Worm (Caenorhabditis elegans) whole organism, L3 larva: Measurements from ENCODE around the gene clec-60.
A peak's percentile ranks its signal among the peaks of the same experiment; 100 is the strongest.
"Not testable (repeated sequence)": the region's sequence is repeated elsewhere in the genome, so short reads cannot be mapped to it uniquely, and the experiment has no call there.

Experiments
- ZK546.5 ChIP-seq: sonication (generic microtip); optimal IDR thresholded peaks from 2 replicates; lab custom pipeline; 2017; ENCODE audit warnings: missing biosample characterization, missing genetic modification characterization
- aly-2 ChIP-seq: fragments of 150-350 bp; optimal IDR thresholded peaks from 2 replicates; lab custom pipeline; 2014; ENCODE audit warnings: missing biosample characterization, missing genetic modification characterization
- ama-1 ChIP-seq: fragments of 150-350 bp; optimal IDR thresholded peaks from 2 replicates; lab custom pipeline; 2018
- ceh-28 ChIP-seq: fragments of 150-350 bp; optimal IDR thresholded peaks from 2 replicates; lab custom pipeline; 2014; ENCODE audit warnings: missing biosample characterization, missing genetic modification reagents, missing genetic modification characterization
- ceh-82 ChIP-seq: fragments of 150-350 bp; optimal IDR thresholded peaks from 2 replicates; lab custom pipeline; 2014; ENCODE audit warnings: missing biosample characterization, missing genetic modification characterization
- ceh-9 ChIP-seq: sonication (generic microtip); optimal IDR thresholded peaks from 2 replicates; lab custom pipeline; 2018; ENCODE audit warnings: missing biosample characterization, missing genetic modification characterization
- daf-12 ChIP-seq: fragments of 150-350 bp; optimal IDR thresholded peaks from 2 replicates; lab custom pipeline; 2014; ENCODE audit warnings: missing biosample characterization, missing genetic modification reagents, missing genetic modification characterization
- egl-27 ChIP-seq: sonication (generic microtip); optimal IDR thresholded peaks from 4 replicates; lab custom pipeline; 2017; ENCODE audit warnings: missing biosample characterization, missing genetic modification reagents, missing genetic modification characterization
- egl-5 ChIP-seq: fragments of 150-350 bp; optimal IDR thresholded peaks from 2 replicates; lab custom pipeline; 2017; ENCODE audit warnings: missing biosample characterization, missing genetic modification reagents, missing genetic modification characterization, inconsistent platforms
- elt-1 ChIP-seq: fragments of 150-350 bp; optimal IDR thresholded peaks from 2 replicates; lab custom pipeline; 2014; ENCODE audit warnings: missing biosample characterization, missing genetic modification characterization
- elt-3 ChIP-seq, 3 experiments: fragments of 150-350 bp in 1 of 3; sonication (generic microtip) in 2 of 3; optimal IDR thresholded peaks; 2 replicates in 2 of 3; 4 replicates in 1 of 3; lab custom pipeline; 2014 to 2017; ENCODE audit warnings: missing biosample characterization in 3 of 3, missing genetic modification characterization in 3 of 3
- eor-1 ChIP-seq, 2 experiments: fragments of 150-350 bp; optimal IDR thresholded peaks; 2 replicates each; lab custom pipeline; 2014 to 2018; ENCODE audit warnings: missing biosample characterization in 2 of 2, missing genetic modification characterization in 2 of 2
- fkh-10 ChIP-seq: sonication (generic microtip); optimal IDR thresholded peaks from 2 replicates; lab custom pipeline; 2017; ENCODE audit warnings: missing biosample characterization, missing genetic modification reagents, missing genetic modification characterization
- fkh-2 ChIP-seq: fragments of 150-350 bp; optimal IDR thresholded peaks from 2 replicates; lab custom pipeline; 2014; ENCODE audit warnings: missing biosample characterization, missing genetic modification reagents, missing genetic modification characterization
- hmg-11 ChIP-seq: sonication (generic microtip); optimal IDR thresholded peaks from 2 replicates; lab custom pipeline; 2016; ENCODE audit warnings: missing genetic modification characterization, missing compliant biosample characterization
- jun-1 ChIP-seq: fragments of 150-350 bp; optimal IDR thresholded peaks from 2 replicates; lab custom pipeline; 2014; ENCODE audit warnings: missing biosample characterization, missing genetic modification reagents, missing genetic modification characterization
- lin-15B ChIP-seq: fragments of 150-350 bp; optimal IDR thresholded peaks from 2 replicates; lab custom pipeline; 2014; ENCODE audit warnings: missing biosample characterization, missing genetic modification characterization
- lsy-12 ChIP-seq: sonication (generic microtip); optimal IDR thresholded peaks from 2 replicates; lab custom pipeline; 2016; ENCODE audit warnings: mild to moderate bottlenecking, missing genetic modification characterization, missing compliant biosample characterization
- mdl-1 ChIP-seq: fragments of 150-350 bp; optimal IDR thresholded peaks from 2 replicates; lab custom pipeline; 2014; ENCODE audit warnings: missing biosample characterization, missing genetic modification characterization
- nhr-11 ChIP-seq: fragments of 150-350 bp; optimal IDR thresholded peaks from 2 replicates; lab custom pipeline; 2014; ENCODE audit warnings: missing biosample characterization, missing genetic modification characterization
- nhr-23 ChIP-seq: fragments of 150-350 bp; optimal IDR thresholded peaks from 2 replicates; lab custom pipeline; 2014; ENCODE audit warnings: missing biosample characterization, missing genetic modification reagents, missing genetic modification characterization
- nhr-237 ChIP-seq: fragments of 150-350 bp; optimal IDR thresholded peaks from 2 replicates; lab custom pipeline; 2014; ENCODE audit warnings: missing biosample characterization, missing genetic modification characterization
- nhr-25 ChIP-seq: sonication (generic microtip); optimal IDR thresholded peaks from 2 replicates; lab custom pipeline; 2017; ENCODE audit warnings: missing biosample characterization, missing genetic modification characterization
- nhr-67 ChIP-seq: fragments of 150-350 bp; optimal IDR thresholded peaks from 2 replicates; lab custom pipeline; 2014; ENCODE audit warnings: missing biosample characterization, missing genetic modification characterization
- nhr-76 ChIP-seq: fragments of 150-350 bp; sonication (generic microtip); optimal IDR thresholded peaks from 5 replicates; lab custom pipeline; 2014; ENCODE audit warnings: missing biosample characterization, missing genetic modification characterization
- nhr-77 ChIP-seq: fragments of 150-350 bp; optimal IDR thresholded peaks from 2 replicates; lab custom pipeline; 2014; ENCODE audit warnings: missing biosample characterization, missing genetic modification characterization
- pha-4 ChIP-seq: fragments of 150-350 bp; optimal IDR thresholded peaks from 2 replicates; lab custom pipeline; 2014; ENCODE audit warnings: missing biosample characterization, missing genetic modification reagents, missing genetic modification characterization
- pqm-1 ChIP-seq: fragments of 150-350 bp; optimal IDR thresholded peaks from 2 replicates; lab custom pipeline; 2017; ENCODE audit warnings: missing biosample characterization, missing genetic modification characterization, inconsistent platforms
- skn-1 ChIP-seq: fragments of 150-350 bp; optimal IDR thresholded peaks from 2 replicates; lab custom pipeline; 2014; ENCODE audit warnings: missing biosample characterization, missing genetic modification characterization
- snpc-4 ChIP-seq: fragments of 150-350 bp; optimal IDR thresholded peaks from 2 replicates; lab custom pipeline; 2014; ENCODE audit warnings: missing biosample characterization, missing genetic modification characterization
- tbx-2 ChIP-seq: sonication (generic microtip); optimal IDR thresholded peaks from 2 replicates; lab custom pipeline; 2016; ENCODE audit warnings: mild to moderate bottlenecking, missing genetic modification characterization, missing compliant biosample characterization
- unc-39 ChIP-seq: sonication (generic microtip); optimal IDR thresholded peaks from 4 replicates; lab custom pipeline; 2017; ENCODE audit warnings: missing biosample characterization, missing genetic modification characterization
- zag-1 ChIP-seq: fragments of 150-350 bp; optimal IDR thresholded peaks from 2 replicates; lab custom pipeline; 2014; ENCODE audit warnings: missing biosample characterization, missing genetic modification characterization
- ztf-4 ChIP-seq: fragments of 150-350 bp; optimal IDR thresholded peaks from 2 replicates; lab custom pipeline; 2014; ENCODE audit warnings: missing biosample characterization, missing genetic modification characterization

The clec-60 gene

ce11 chrII:10500674-10501073 lies 19.0 kb upstream of the clec-60 start:
- peak in 1 of 3 experiments; percentile 16 for TF ChIP-seq elt-3 (tag; optimal IDR thresholded peaks at IDR 0.05; lab: Kevin White, UChicago)
- TF ChIP-seq tbx-2 (tag; lab: Kevin White, UChicago): no peak
- TF ChIP-seq nhr-23 (tag; lab: Kevin White, UChicago): peak; percentile 82
- TF ChIP-seq nhr-25 (tag; lab: Kevin White, UChicago): peak; percentile 76

ce11 chrII:10495912-10496311 lies 14.2 kb upstream of the clec-60 start, which contains the start of gene ZK666.12:
TSS of gene ZK666.12 (plus strand) at chrII:10496212.
- TF ChIP-seq daf-12: no peak
- no peak for TF ChIP-seq zag-1 (tag; lab: Kevin White, UChicago)
- TF ChIP-seq nhr-237 (tag; lab: Kevin White, UChicago): no peak
- no peak for TF ChIP-seq jun-1
- no peak for TF ChIP-seq pqm-1
- TF ChIP-seq snpc-4 (tag; lab: Kevin White, UChicago): no peak
- TF ChIP-seq unc-39: no peak
- no peak for TF ChIP-seq aly-2 (tag; lab: Kevin White, UChicago)
- TF ChIP-seq lsy-12: no peak
- TF ChIP-seq skn-1 (tag; lab: Kevin White, UChicago): no peak
- no peak for TF ChIP-seq eor-1 (tag; optimal IDR thresholded peaks at IDR 0.05; lab: Kevin White, UChicago)
- TF ChIP-seq ZK546.5 (tag; lab: Kevin White, UChicago): no peak
- no peak for TF ChIP-seq nhr-76 (tag; lab: Kevin White, UChicago)
- TF ChIP-seq ceh-9 (tag; lab: Kevin White, UChicago): no peak

- TF ChIP-seq mdl-1 (tag; lab: Kevin White, UChicago) (no peak), ceh-82 (no peak), elt-3 (tag; optimal IDR thresholded peaks at IDR 0.05; lab: Kevin White, UChicago) (no peak), nhr-76 (tag; lab: Kevin White, UChicago) (no peak), nhr-11 (tag; lab: Kevin White, UChicago) (no peak), unc-39 (no peak), egl-27 (tag; lab: Kevin White, UChicago) (no peak), nhr-25 (tag; lab: Kevin White, UChicago) (no peak), ceh-28 (no peak), ztf-4 (tag; lab: Kevin White, UChicago) (no peak), elt-1 (tag; lab: Kevin White, UChicago) (no peak), fkh-10 (GFP tag; lab: Kevin White, UChicago) (no peak), hmg-11 (tag; lab: Kevin White, UChicago) (no peak), ama-1 (lab: Kevin White, UChicago) (no peak), fkh-2 (tag; lab: Kevin White, UChicago) (no peak), skn-1 (tag; lab: Kevin White, UChicago) (no peak)
These were observed 12.8 kb upstream of the clec-60 start, which contains the start of gene ZK666.14 for ce11 chrII:10494467-10494866. TSS of gene ZK666.14 (plus strand) at chrII:10494767.

- TF ChIP-seq ama-1 (lab: Kevin White, UChicago); fkh-10 (GFP tag; lab: Kevin White, UChicago); ceh-28: not testable (repeated sequence)
These were observed 11.4 kb upstream of the clec-60 start, which contains the start of gene ZK666.8 for ce11 chrII:10493034-10493433. TSS of gene ZK666.8 (minus strand) at chrII:10493134.

- TF ChIP-seq egl-5 (tag; lab: Kevin White, UChicago): no peak
- no peak for TF ChIP-seq daf-12
- TF ChIP-seq nhr-67: no peak
- TF ChIP-seq pqm-1: no peak
- TF ChIP-seq ceh-82: no peak
- TF ChIP-seq nhr-11 (tag; lab: Kevin White, UChicago): no peak
- no peak for TF ChIP-seq pha-4 (tag; lab: Kevin White, UChicago)
- TF ChIP-seq ama-1 (lab: Kevin White, UChicago): no peak
- TF ChIP-seq snpc-4 (tag; lab: Kevin White, UChicago): no peak
- TF ChIP-seq egl-27 (tag; lab: Kevin White, UChicago): no peak
- no peak for TF ChIP-seq lin-15B (tag; lab: Kevin White, UChicago)
- no peak for TF ChIP-seq ceh-28
- no peak for TF ChIP-seq ceh-9 (tag; lab: Kevin White, UChicago)
- no peak for TF ChIP-seq elt-3 (tag; optimal IDR thresholded peaks at IDR 0.05; lab: Kevin White, UChicago)
- TF ChIP-seq nhr-77 (tag; lab: Kevin White, UChicago): no peak
- TF ChIP-seq ZK546.5 (tag; lab: Kevin White, UChicago): no peak
These were observed 8.7 kb upstream of the clec-60 start, which contains the start of gene clec-61 for ce11 chrII:10490329-10490728. TSS of gene clec-61 (minus strand) at chrII:10490537.
